Fruit fly (Drosophila melanogaster) whole organism, wandering third instar larva: ENCODE results near the gene ppk24.

ENCODE experiments used
- Abd-B ChIP-seq: fragments of >200 bp; optimal IDR thresholded peaks from 2 replicates; lab custom pipeline; 2017; ENCODE audit warnings: missing biosample characterization, missing genetic modification characterization
- CG32264 ChIP-seq: fragments of 200-800 bp; sonication (Bioruptor generic); optimal IDR thresholded peaks from 2 replicates; lab custom pipeline; 2016; ENCODE audit warnings: missing biosample characterization, missing genetic modification characterization
- CG9705 ChIP-seq: fragments of 200-800 bp; sonication (Bioruptor generic); optimal IDR thresholded peaks from 2 replicates; lab custom pipeline; 2018; ENCODE audit warnings: missing biosample characterization, mild to moderate bottlenecking, missing genetic modification characterization
- CrebA ChIP-seq: fragments of 200-800 bp; sonication (Bioruptor generic); optimal IDR thresholded peaks from 2 replicates; lab custom pipeline; 2016; ENCODE audit warnings: missing biosample characterization, mild to moderate bottlenecking, missing genetic modification characterization, borderline replicate concordance
- Dfd ChIP-seq: fragments of >200 bp; optimal IDR thresholded peaks from 2 replicates; lab custom pipeline; 2017; ENCODE audit warnings: missing biosample characterization, missing genetic modification characterization
- GATAd ChIP-seq: sonication (Bioruptor generic); optimal IDR thresholded peaks from 2 replicates; lab custom pipeline; 2016; ENCODE audit warnings: missing biosample characterization, missing genetic modification characterization
- HLH106 ChIP-seq: fragments of 200-800 bp; optimal IDR thresholded peaks from 3 replicates; lab custom pipeline; 2019; ENCODE audit warnings: missing biosample characterization, mild to moderate bottlenecking, missing genetic modification characterization, moderate library complexity
- Hnf4 ChIP-seq: fragments of 200-800 bp; sonication (Bioruptor generic); optimal IDR thresholded peaks from 2 replicates; lab custom pipeline; 2016; ENCODE audit warnings: missing biosample characterization, mild to moderate bottlenecking, missing genetic modification characterization
- Hr78 ChIP-seq: fragments of >200 bp; optimal IDR thresholded peaks from 2 replicates; lab custom pipeline; 2017; ENCODE audit warnings: missing biosample characterization, missing genetic modification characterization
- Hr83 ChIP-seq: fragments of 200-300 bp; sonication (Bioruptor generic); optimal IDR thresholded peaks from 2 replicates; lab custom pipeline; 2016; ENCODE audit warnings: missing biosample characterization, mild to moderate bottlenecking, missing genetic modification characterization, moderate library complexity; ENCODE audit not compliant: poor library complexity, severe bottlenecking
- Jra ChIP-seq: sonication (Bioruptor generic); optimal IDR thresholded peaks from 2 replicates; lab custom pipeline; 2016; ENCODE audit warnings: missing biosample characterization, missing genetic modification characterization
- Mio ChIP-seq: sonication (Bioruptor generic); optimal IDR thresholded peaks from 2 replicates; lab custom pipeline; 2016; ENCODE audit warnings: missing biosample characterization, missing genetic modification characterization
- Myc ChIP-seq: fragments of >200 bp; optimal IDR thresholded peaks from 2 replicates; lab custom pipeline; 2017
- N ChIP-seq: fragments of >200 bp; optimal IDR thresholded peaks from 2 replicates; lab custom pipeline; 2018; ENCODE audit warnings: missing biosample characterization, missing external identifiers, missing genetic modification characterization
- OdsH ChIP-seq: fragments of 200-800 bp; sonication (Bioruptor generic); optimal IDR thresholded peaks from 2 replicates; lab custom pipeline; 2016; ENCODE audit warnings: missing biosample characterization, mild to moderate bottlenecking, missing genetic modification characterization
- Rel ChIP-seq, 2 experiments: fragments of 200-800 bp; sonication (Bioruptor generic) in 1 of 2; optimal IDR thresholded peaks; 2 replicates in 1 of 2; 3 replicates in 1 of 2; lab custom pipeline; 2016 to 2019; ENCODE audit warnings: mild to moderate bottlenecking in 2 of 2, missing biosample characterization in 2 of 2, missing genetic modification characterization in 2 of 2, moderate library complexity in 1 of 2
- Sp1 ChIP-seq: fragments of 200-800 bp; sonication (Bioruptor generic); optimal IDR thresholded peaks from 3 replicates; lab custom pipeline; 2019; ENCODE audit warnings: missing biosample characterization, mild to moderate bottlenecking, missing genetic modification characterization, moderate library complexity
- Vsx2 ChIP-seq: fragments of 200-300, 225-300 bp; sonication (Bioruptor generic); optimal IDR thresholded peaks from 2 replicates; lab custom pipeline; 2018; ENCODE audit warnings: missing biosample characterization, missing genetic modification characterization; ENCODE audit not compliant: partially characterized antibody
- br ChIP-seq: fragments of 200-800 bp; sonication (Bioruptor generic); optimal IDR thresholded peaks from 2 replicates; lab custom pipeline; 2016; ENCODE audit warnings: missing biosample characterization, missing genetic modification characterization
- brk ChIP-seq: fragments of 200-800 bp; sonication (Bioruptor generic); optimal IDR thresholded peaks from 2 replicates; lab custom pipeline; 2016; ENCODE audit warnings: missing biosample characterization, mild to moderate bottlenecking, missing genetic modification characterization
- dl ChIP-seq, 2 experiments: fragments of 175-275, 200-275 bp in 1 of 2; fragments of 200-275 bp in 1 of 2; sonication (Bioruptor generic); optimal IDR thresholded peaks; lab custom pipeline; 2018; ENCODE audit warnings: mild to moderate bottlenecking in 2 of 2, missing biosample characterization in 2 of 2, missing genetic modification characterization in 2 of 2, moderate library complexity in 2 of 2; ENCODE audit not compliant: partially characterized antibody in 2 of 2, insufficient read depth in 1 of 2
- dmrt93B ChIP-seq: fragments of 200-800 bp; sonication (Bioruptor generic); optimal IDR thresholded peaks from 2 replicates; lab custom pipeline; 2018; ENCODE audit warnings: missing biosample characterization, mild to moderate bottlenecking, missing genetic modification characterization
- dsf ChIP-seq: sonication (Bioruptor generic); optimal IDR thresholded peaks from 2 replicates; lab custom pipeline; 2016; ENCODE audit warnings: missing biosample characterization, missing genetic modification characterization, borderline replicate concordance
- ey ChIP-seq: fragments of 200-800 bp; sonication (Bioruptor generic); optimal IDR thresholded peaks from 2 replicates; lab custom pipeline; 2016; ENCODE audit warnings: missing biosample characterization, missing genetic modification characterization
- foxo ChIP-seq, 2 experiments: fragments of 200-800 bp; sonication (Bioruptor generic); optimal IDR thresholded peaks; 2 replicates in 1 of 2; 3 replicates in 1 of 2; lab custom pipeline; 2016 to 2017; ENCODE audit warnings: missing biosample characterization in 2 of 2, missing genetic modification characterization in 2 of 2
- fru ChIP-seq: fragments of 200-800 bp; sonication (Bioruptor generic); optimal IDR thresholded peaks from 3 replicates; lab custom pipeline; 2016; ENCODE audit warnings: missing biosample characterization, mild to moderate bottlenecking, missing genetic modification characterization
- h ChIP-seq: fragments of 200-800 bp; sonication (Bioruptor generic); optimal IDR thresholded peaks from 3 replicates; lab custom pipeline; 2016; ENCODE audit warnings: missing biosample characterization, mild to moderate bottlenecking, missing genetic modification characterization
- jim ChIP-seq: fragments of 175-275, 200-325 bp; sonication (Bioruptor generic); optimal IDR thresholded peaks from 2 replicates; lab custom pipeline; 2016; ENCODE audit warnings: missing biosample characterization, mild to moderate bottlenecking, missing genetic modification characterization
- pan ChIP-seq: fragments of >200 bp; optimal IDR thresholded peaks from 2 replicates; lab custom pipeline; 2017
- psq ChIP-seq: fragments of 200-800 bp; sonication (Bioruptor generic); optimal IDR thresholded peaks from 3 replicates; lab custom pipeline; 2017; ENCODE audit warnings: missing biosample characterization, mild to moderate bottlenecking, missing genetic modification characterization, moderate library complexity
- rgr ChIP-seq: fragments of 200-800 bp; sonication (Bioruptor generic); optimal IDR thresholded peaks from 3 replicates; lab custom pipeline; 2016; ENCODE audit warnings: missing biosample characterization, mild to moderate bottlenecking, missing genetic modification characterization
- sage ChIP-seq: fragments of 200-800 bp; sonication (Bioruptor generic); optimal IDR thresholded peaks from 2 replicates; lab custom pipeline; 2016; ENCODE audit warnings: missing biosample characterization, mild to moderate bottlenecking, missing genetic modification characterization
- sv ChIP-seq: fragments of 200-800 bp; sonication (Bioruptor generic); optimal IDR thresholded peaks from 3 replicates; lab custom pipeline; 2016; ENCODE audit warnings: missing biosample characterization, missing genetic modification characterization
- tai ChIP-seq: sonication (Bioruptor generic); optimal IDR thresholded peaks from 2 replicates; lab custom pipeline; 2016; ENCODE audit warnings: missing biosample characterization, missing genetic modification characterization
- usp ChIP-seq: fragments of >200 bp; optimal IDR thresholded peaks from 2 replicates; lab custom pipeline; 2017; ENCODE audit warnings: missing biosample characterization, missing genetic modification characterization
- woc ChIP-seq: sonication (Bioruptor generic); optimal IDR thresholded peaks from 2 replicates; lab custom pipeline; 2016; ENCODE audit warnings: missing biosample characterization, mild to moderate bottlenecking, missing genetic modification characterization

ppk24 gene

dm6 chr3R:31243079-31243668 lies 22.4 kb upstream of the ppk24 start:
- TF ChIP-seq Sp1 (GFP tag; lab: Kevin White, UChicago) (no peak), pan (no peak), Hr78 (GFP tag; lab: Kevin White, UChicago) (no peak), Jra (no peak), OdsH (GFP tag; lab: Kevin White, UChicago) (no peak), Rel (GFP tag; optimal IDR thresholded peaks at IDR 0.05; lab: Kevin White, UChicago) (no peak), Rel (tag; optimal IDR thresholded peaks at IDR 0.05; lab: Kevin White, UChicago) (no peak), Vsx2 (no peak)

dm6 chr3R:31245785-31246184 lies 19.7 kb upstream of the ppk24 start:
- TF ChIP-seq Jra (no peak), tai (no peak), Hr83 (GFP tag; lab: Kevin White, UChicago) (no peak), sage (GFP tag; lab: Kevin White, UChicago) (no peak), br (GFP tag; lab: Kevin White, UChicago) (no peak), dsf (GFP tag; lab: Kevin White, UChicago) (no peak), dl (GFP tag; optimal IDR thresholded peaks at IDR 0.05; lab: Kevin White, UChicago; ENCODE audit: insufficient read depth in 1 of 2, partially characterized antibody in 2 of 2) (no peak), Sp1 (GFP tag; lab: Kevin White, UChicago) (no peak), h (GFP tag; lab: Kevin White, UChicago) (no peak), CG32264 (GFP tag; lab: Kevin White, UChicago) (no peak), sv (GFP tag; lab: Kevin White, UChicago) (no peak), pan (no peak), ey (no peak), Abd-B (GFP tag; lab: Kevin White, UChicago) (no peak), Rel (GFP tag; optimal IDR thresholded peaks at IDR 0.05; lab: Kevin White, UChicago) (no peak), Rel (tag; optimal IDR thresholded peaks at IDR 0.05; lab: Kevin White, UChicago) (no peak), psq (GFP tag; lab: Kevin White, UChicago) (no peak), CG9705 (GFP tag; lab: Kevin White, UChicago) (no peak)

- TF ChIP-seq h (GFP tag; lab: Kevin White, UChicago) (peak; percentile 13), Hr78 (GFP tag; lab: Kevin White, UChicago) (no peak), psq (GFP tag; lab: Kevin White, UChicago) (no peak), GATAd (GFP tag; lab: Kevin White, UChicago) (no peak), dsf (GFP tag; lab: Kevin White, UChicago) (no peak), Myc (no peak), dmrt93B (no peak), Rel (GFP tag; optimal IDR thresholded peaks at IDR 0.05; lab: Kevin White, UChicago) (no peak), Rel (tag; optimal IDR thresholded peaks at IDR 0.05; lab: Kevin White, UChicago) (no peak), sage (GFP tag; lab: Kevin White, UChicago) (no peak), tai (no peak), woc (GFP tag; lab: Kevin White, UChicago) (no peak), ey (no peak), N (no peak), usp (GFP tag; lab: Kevin White, UChicago) (no peak), Dfd (GFP tag; lab: Kevin White, UChicago) (no peak), br (GFP tag; lab: Kevin White, UChicago) (no peak), Hnf4 (GFP tag; lab: Kevin White, UChicago) (no peak), rgr (no peak), foxo (GFP tag; optimal IDR thresholded peaks at IDR 0.05; lab: Kevin White, UChicago) (peak in 1 of 2 experiments; percentile 15), Hr83 (GFP tag; lab: Kevin White, UChicago) (no peak), Mio (GFP tag; lab: Kevin White, UChicago) (no peak), CrebA (GFP tag; lab: Kevin White, UChicago) (no peak), pan (no peak), jim (GFP tag; lab: Kevin White, UChicago) (no peak), sv (GFP tag; lab: Kevin White, UChicago) (peak; percentile 21), brk (no peak), Abd-B (GFP tag; lab: Kevin White, UChicago) (no peak), HLH106 (peak; percentile 29), Jra (no peak), dl (GFP tag; optimal IDR thresholded peaks at IDR 0.05; lab: Kevin White, UChicago; ENCODE audit: insufficient read depth in 1 of 2, partially characterized antibody in 2 of 2) (no peak), fru (GFP tag; lab: Kevin White, UChicago) (peak; percentile 37), Vsx2 (no peak), CG32264 (GFP tag; lab: Kevin White, UChicago) (no peak), CG9705 (GFP tag; lab: Kevin White, UChicago) (no peak), Sp1 (GFP tag; lab: Kevin White, UChicago) (no peak)
These were observed 18.1 kb upstream of the ppk24 start for dm6 chr3R:31247281-31247995.
